Fruit fly (Drosophila melanogaster): Measurements from ENCODE around the gene Dhc93AB.

Gene Dhc93AB

dm6 chr3R:21045742-21046141, 3.4 kb upstream of the Dhc93AB start, which contains the start of gene CG31189:
Gene CG31189, minus strand, starts transcription at chr3R:21045842.
- TF ChIP-seq brk (GFP tag; optimal IDR thresholded peaks at IDR 0.05) (no peak), jim (GFP tag; optimal IDR thresholded peaks at IDR 0.05) (no peak), CG9705 (GFP tag; optimal IDR thresholded peaks at IDR 0.05) (no peak), dsf (GFP tag; optimal IDR thresholded peaks at IDR 0.05; ENCODE audit: borderline replicate concordance) (no peak), br (GFP tag; optimal IDR thresholded peaks at IDR 0.05) (no peak), sage (GFP tag; optimal IDR thresholded peaks at IDR 0.05) (no peak), foxo (GFP tag; optimal IDR thresholded peaks at IDR 0.05) (no peak), pan (optimal IDR thresholded peaks at IDR 0.05) (no peak), dl (GFP tag; optimal IDR thresholded peaks at IDR 0.05; ENCODE audit: insufficient read depth in 1 of 2, partially characterized antibody in 2 of 2) (no peak), Abd-B (GFP tag; optimal IDR thresholded peaks at IDR 0.05) (no peak), h (GFP tag; optimal IDR thresholded peaks at IDR 0.05) (no peak), Vsx2 (GFP tag; optimal IDR thresholded peaks at IDR 0.05; ENCODE audit: partially characterized antibody) (no peak), Dfd (GFP tag; optimal IDR thresholded peaks at IDR 0.05) (no peak), psq (GFP tag; optimal IDR thresholded peaks at IDR 0.05) (no peak), Hnf4 (GFP tag; optimal IDR thresholded peaks at IDR 0.05) (no peak), Hr83 (GFP tag; optimal IDR thresholded peaks at IDR 0.05; ENCODE audit: poor library complexity, severe bottlenecking) (no peak), Hr78 (GFP tag; optimal IDR thresholded peaks at IDR 0.05) (no peak)

DNA sequence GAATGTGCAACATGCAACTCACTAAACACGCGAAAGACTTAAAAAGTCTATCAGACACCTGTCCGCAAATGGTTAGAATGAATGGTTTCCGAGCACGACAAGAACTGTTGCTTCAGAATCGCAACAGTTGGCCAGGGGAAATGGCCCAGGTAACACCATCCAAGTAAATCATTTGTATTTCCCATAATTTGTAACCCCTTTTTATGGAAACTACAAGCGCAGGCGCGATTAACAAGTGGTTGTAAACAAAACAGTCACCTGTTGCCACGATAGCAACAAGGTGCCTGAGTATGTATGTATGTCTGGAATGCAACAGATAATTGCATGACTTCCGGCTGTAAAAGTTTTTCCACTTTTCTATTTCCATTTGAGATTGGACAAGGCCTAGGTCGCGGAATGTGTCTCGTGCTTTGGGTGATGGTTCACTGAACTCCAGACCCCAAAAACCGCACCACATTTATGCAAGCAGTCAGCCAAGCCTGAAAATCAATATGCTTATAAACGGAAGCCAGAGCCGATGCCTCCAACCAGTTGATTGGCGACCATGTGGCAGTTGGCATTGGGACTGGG, 1.3 kb upstream of the Dhc93AB start, which contains the start of gene CG12278:
Gene CG12278, plus strand, starts transcription at position 520 of the 570 bp plus-strand sequence.
- TF ChIP-seq Sp1 (GFP tag; optimal IDR thresholded peaks at IDR 0.05) (no peak), psq (GFP tag; optimal IDR thresholded peaks at IDR 0.05) (no peak), GATAd (GFP tag; optimal IDR thresholded peaks at IDR 0.05) (no peak), lola (GFP tag; optimal IDR thresholded peaks at IDR 0.05) (no peak), Myc (optimal IDR thresholded peaks at IDR 0.05) (no peak), Dfd (GFP tag; optimal IDR thresholded peaks at IDR 0.05) (no peak), OdsH (GFP tag; optimal IDR thresholded peaks at IDR 0.05) (no peak), dsf (GFP tag; optimal IDR thresholded peaks at IDR 0.05; ENCODE audit: borderline replicate concordance) (no peak), h (GFP tag; optimal IDR thresholded peaks at IDR 0.05) (no peak)

DNA sequence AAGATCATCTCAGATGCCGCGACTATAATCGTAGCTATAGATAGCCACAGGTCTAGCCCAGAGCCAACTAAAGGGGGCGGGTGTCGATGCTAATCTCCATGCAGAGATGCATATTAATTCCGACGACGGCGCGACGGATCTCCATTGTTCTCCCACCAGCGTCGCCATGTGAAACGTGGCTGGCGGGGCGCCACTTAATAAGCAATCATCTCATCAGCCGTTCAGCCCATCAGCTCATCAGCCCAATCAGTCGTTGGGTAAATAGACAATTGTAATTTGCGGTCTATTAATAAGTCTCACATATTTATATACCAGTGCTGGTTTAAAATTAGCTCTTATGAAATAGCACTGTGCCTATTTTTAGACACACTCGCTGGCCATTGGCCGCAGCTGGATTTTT, 16.8 kb downstream of the Dhc93AB start:
- TF ChIP-seq lola (GFP tag; optimal IDR thresholded peaks at IDR 0.05) (no peak), Jra (GFP tag; optimal IDR thresholded peaks at IDR 0.05) (no peak), pan (optimal IDR thresholded peaks at IDR 0.05) (no peak), Myc (optimal IDR thresholded peaks at IDR 0.05) (no peak), rgr (GFP tag; optimal IDR thresholded peaks at IDR 0.05) (no peak), dsf (GFP tag; optimal IDR thresholded peaks at IDR 0.05; ENCODE audit: borderline replicate concordance) (no peak), tai (GFP tag; optimal IDR thresholded peaks at IDR 0.05) (no peak), Abd-B (GFP tag; optimal IDR thresholded peaks at IDR 0.05) (no peak), Sp1 (GFP tag; optimal IDR thresholded peaks at IDR 0.05) (no peak), Mio (GFP tag; optimal IDR thresholded peaks at IDR 0.05) (no peak), dmrt93B (GFP tag; optimal IDR thresholded peaks at IDR 0.05) (no peak), jim (GFP tag; optimal IDR thresholded peaks at IDR 0.05) (no peak), fru (GFP tag; optimal IDR thresholded peaks at IDR 0.05) (no peak), usp (GFP tag; optimal IDR thresholded peaks at IDR 0.05) (no peak), psq (GFP tag; optimal IDR thresholded peaks at IDR 0.05) (no peak), dl (GFP tag; optimal IDR thresholded peaks at IDR 0.05; ENCODE audit: insufficient read depth in 1 of 2, partially characterized antibody in 2 of 2) (no peak)

dm6 chr3R:21023902-21024541, 18.3 kb downstream of the Dhc93AB start, which contains the start of gene peg:
Gene peg, minus strand, starts transcription at chr3R:21024163.
- TF ChIP-seq sage (GFP tag; optimal IDR thresholded peaks at IDR 0.05) (peak; percentile 9), Dfd (GFP tag; optimal IDR thresholded peaks at IDR 0.05) (no peak), Hr83 (GFP tag; optimal IDR thresholded peaks at IDR 0.05; ENCODE audit: poor library complexity, severe bottlenecking) (no peak), foxo (GFP tag; optimal IDR thresholded peaks at IDR 0.05) (no peak), dl (GFP tag; optimal IDR thresholded peaks at IDR 0.05; ENCODE audit: insufficient read depth in 1 of 2, partially characterized antibody in 2 of 2) (no peak), lola (GFP tag; optimal IDR thresholded peaks at IDR 0.05) (no peak), br (GFP tag; optimal IDR thresholded peaks at IDR 0.05) (peak; percentile 37), Rel (GFP tag; optimal IDR thresholded peaks at IDR 0.05) (peak; percentile 84), Rel (tag; optimal IDR thresholded peaks at IDR 0.05) (no peak), Mio (GFP tag; optimal IDR thresholded peaks at IDR 0.05) (no peak), Abd-B (GFP tag; optimal IDR thresholded peaks at IDR 0.05) (no peak), sv (GFP tag; optimal IDR thresholded peaks at IDR 0.05) (no peak), dsf (GFP tag; optimal IDR thresholded peaks at IDR 0.05; ENCODE audit: borderline replicate concordance) (no peak), pan (optimal IDR thresholded peaks at IDR 0.05) (no peak), Dif (GFP tag; optimal IDR thresholded peaks at IDR 0.05; ENCODE audit: partially characterized antibody) (no peak), usp (GFP tag; optimal IDR thresholded peaks at IDR 0.05) (no peak), HLH106 (tag; optimal IDR thresholded peaks at IDR 0.05) (peak; percentile 9), CrebA (GFP tag; optimal IDR thresholded peaks at IDR 0.05; ENCODE audit: borderline replicate concordance) (peak; percentile 68), OdsH (GFP tag; optimal IDR thresholded peaks at IDR 0.05) (no peak), Myc (optimal IDR thresholded peaks at IDR 0.05) (no peak), CG32264 (GFP tag; optimal IDR thresholded peaks at IDR 0.05) (no peak), rgr (GFP tag; optimal IDR thresholded peaks at IDR 0.05) (no peak), Hr78 (GFP tag; optimal IDR thresholded peaks at IDR 0.05) (no peak), woc (GFP tag; optimal IDR thresholded peaks at IDR 0.05) (no peak), fru (GFP tag; optimal IDR thresholded peaks at IDR 0.05) (no peak), CG9705 (GFP tag; optimal IDR thresholded peaks at IDR 0.05) (no peak), brk (GFP tag; optimal IDR thresholded peaks at IDR 0.05) (no peak), dmrt93B (GFP tag; optimal IDR thresholded peaks at IDR 0.05) (no peak), GATAd (GFP tag; optimal IDR thresholded peaks at IDR 0.05) (no peak), Hnf4 (GFP tag; optimal IDR thresholded peaks at IDR 0.05) (no peak), Jra (GFP tag; optimal IDR thresholded peaks at IDR 0.05) (no peak), h (GFP tag; optimal IDR thresholded peaks at IDR 0.05) (no peak)

Measured in whole organism, wandering third instar larva.